Fruit fly (Drosophila melanogaster) whole organism, prepupa: Measurements from ENCODE around the gene CG31098.
A peak's percentile ranks its signal among the peaks of the same experiment; 100 is the strongest.

Experiments used
- Blimp-1 ChIP-seq: fragments of 200-800 bp; sonication (Bioruptor generic); optimal IDR thresholded peaks from 3 replicates; lab custom pipeline; 2017; ENCODE audit warnings: missing biosample characterization, missing genetic modification characterization, mild to moderate bottlenecking, moderate library complexity, missing genetic modification reagents
- CG10631 ChIP-seq: fragments of 200-800 bp; sonication (Bioruptor generic); optimal IDR thresholded peaks from 2 replicates; lab custom pipeline; 2016; ENCODE audit warnings: missing biosample characterization, missing genetic modification characterization
- CG11294 ChIP-seq: fragments of 200-800 bp; sonication (Bioruptor generic); IDR thresholded peaks from 2 replicates; pipeline ENCODE4 v1.3.6; 2022; ENCODE audit warnings: missing biosample characterization, missing genetic modification characterization
- CG11762 ChIP-seq: fragments of 200-800 bp; sonication (Bioruptor generic); optimal IDR thresholded peaks from 3 replicates; lab custom pipeline; 2016; ENCODE audit warnings: missing biosample characterization, missing genetic modification characterization; ENCODE audit not compliant: insufficient read depth
- CG15336 ChIP-seq: fragments of 200-800 bp; sonication (Bioruptor generic); IDR thresholded peaks from 2 replicates; pipeline ENCODE4 v1.3.6; 2022; ENCODE audit warnings: missing biosample characterization, missing genetic modification characterization
- CG1621 ChIP-seq: fragments of 200-800 bp; sonication (Bioruptor generic); optimal IDR thresholded peaks from 3 replicates; lab custom pipeline; 2018; ENCODE audit warnings: missing biosample characterization, mild to moderate bottlenecking, missing genetic modification characterization
- CG16779 ChIP-seq: fragments of 200-800 bp; sonication (Bioruptor generic); optimal IDR thresholded peaks from 3 replicates; lab custom pipeline; 2017; ENCODE audit warnings: missing biosample characterization, mild to moderate bottlenecking, missing genetic modification characterization
- CG31627 ChIP-seq: fragments of 200-800 bp; sonication (Bioruptor generic); optimal IDR thresholded peaks from 3 replicates; lab custom pipeline; 2016; ENCODE audit warnings: missing biosample characterization, missing genetic modification characterization
- CG32006 ChIP-seq: fragments of 200-800 bp; sonication (Bioruptor generic); optimal IDR thresholded peaks from 3 replicates; lab custom pipeline; 2017; ENCODE audit warnings: missing biosample characterization, mild to moderate bottlenecking, missing genetic modification characterization
- CG34406 ChIP-seq: fragments of 200-800 bp; sonication (Bioruptor generic); optimal IDR thresholded peaks from 3 replicates; lab custom pipeline; 2016; ENCODE audit warnings: missing biosample characterization, missing genetic modification characterization
- CG3919 ChIP-seq: fragments of 200-800 bp; sonication (Bioruptor generic); optimal IDR thresholded peaks from 3 replicates; lab custom pipeline; 2016; ENCODE audit warnings: missing biosample characterization, missing genetic modification characterization
- CG4318 ChIP-seq: fragments of 200-800 bp; sonication (Bioruptor generic); optimal IDR thresholded peaks from 3 replicates; lab custom pipeline; 2017; ENCODE audit warnings: missing biosample characterization, mild to moderate bottlenecking, missing genetic modification characterization
- CG6163 ChIP-seq: fragments of 200-800 bp; sonication (Bioruptor generic); IDR thresholded peaks from 3 replicates; pipeline ENCODE4 v1.3.6; 2022; ENCODE audit warnings: missing biosample characterization, missing genetic modification characterization
- CG6276 ChIP-seq: fragments of 200-800 bp; sonication (Bioruptor generic); optimal IDR thresholded peaks from 2 replicates; lab custom pipeline; 2017; ENCODE audit warnings: missing biosample characterization, mild to moderate bottlenecking, missing genetic modification characterization
- CG6792 ChIP-seq: fragments of 200-800 bp; sonication (Bioruptor generic); optimal IDR thresholded peaks from 3 replicates; lab custom pipeline; 2016; ENCODE audit warnings: missing biosample characterization, missing genetic modification characterization
- CG6808 ChIP-seq: fragments of 200-800 bp; sonication (Bioruptor generic); optimal IDR thresholded peaks from 3 replicates; lab custom pipeline; 2017; ENCODE audit warnings: missing biosample characterization, missing genetic modification characterization, mild to moderate bottlenecking, moderate library complexity, missing genetic modification reagents
- CG7368 ChIP-seq: fragments of 200-800 bp; sonication (Bioruptor generic); optimal IDR thresholded peaks from 3 replicates; lab custom pipeline; 2016; ENCODE audit warnings: missing biosample characterization, missing genetic modification characterization
- CG8119 ChIP-seq: fragments of 200-800 bp; sonication (Bioruptor generic); IDR thresholded peaks from 3 replicates; pipeline ENCODE4 v1.3.6; 2022; ENCODE audit warnings: missing biosample characterization, missing genetic modification characterization
- CG8319 ChIP-seq: fragments of 200-800 bp; sonication (Bioruptor generic); optimal IDR thresholded peaks from 3 replicates; lab custom pipeline; 2016; ENCODE audit warnings: missing biosample characterization, missing genetic modification characterization
- CG8632 ChIP-seq: fragments of 200-800 bp; sonication (Bioruptor generic); optimal IDR thresholded peaks from 3 replicates; lab custom pipeline; 2016; ENCODE audit warnings: missing biosample characterization, missing genetic modification characterization
- CG9139 ChIP-seq: fragments of 200-800 bp; sonication (Bioruptor generic); optimal IDR thresholded peaks from 3 replicates; lab custom pipeline; 2017; ENCODE audit warnings: missing biosample characterization, mild to moderate bottlenecking, missing genetic modification characterization
- Eip75B ChIP-seq: fragments of 200-800 bp; sonication (Bioruptor generic); optimal IDR thresholded peaks from 3 replicates; lab custom pipeline; 2016; ENCODE audit warnings: missing biosample characterization, missing genetic modification characterization
- Eip78C ChIP-seq: fragments of 200-800 bp; sonication (Bioruptor generic); peaks from one replicate; lab custom pipeline; 2016; ENCODE audit warnings: missing biosample characterization, missing genetic modification characterization
- Ets21C ChIP-seq: fragments of 200-800 bp; sonication (Bioruptor generic); optimal IDR thresholded peaks from 3 replicates; lab custom pipeline; 2016; ENCODE audit warnings: missing biosample characterization, missing genetic modification characterization
- Ets96B ChIP-seq: fragments of 200-800 bp; optimal IDR thresholded peaks from 2 replicates; lab custom pipeline; 2019; ENCODE audit warnings: missing biosample characterization, mild to moderate bottlenecking, missing genetic modification characterization, moderate library complexity
- Gug ChIP-seq: fragments of 200-800 bp; sonication (Bioruptor generic); IDR thresholded peaks from 2 replicates; pipeline ENCODE4 v1.3.6; 2022; ENCODE audit warnings: missing biosample characterization, missing genetic modification characterization
- Hr38 ChIP-seq: sonication (Bioruptor generic); optimal IDR thresholded peaks from 2 replicates; lab custom pipeline; 2016; ENCODE audit warnings: missing biosample characterization, missing genetic modification characterization
- Hr39 ChIP-seq: fragments of 200-800 bp; sonication (Bioruptor generic); optimal IDR thresholded peaks from 2 replicates; lab custom pipeline; 2016; ENCODE audit warnings: missing biosample characterization, missing genetic modification characterization
- Hr4 ChIP-seq: fragments of 200-800 bp; sonication (Bioruptor generic); optimal IDR thresholded peaks from 3 replicates; lab custom pipeline; 2016; ENCODE audit warnings: missing biosample characterization, missing genetic modification characterization
- Lpt ChIP-seq: fragments of 200-800 bp; sonication (Bioruptor generic); optimal IDR thresholded peaks from 3 replicates; lab custom pipeline; 2016; ENCODE audit warnings: missing biosample characterization, missing genetic modification characterization
- Met ChIP-seq: fragments of 200-800 bp; sonication (Bioruptor generic); optimal IDR thresholded peaks from 3 replicates; lab custom pipeline; 2016; ENCODE audit warnings: missing biosample characterization, missing genetic modification characterization
- OdsH ChIP-seq: fragments of 200-800 bp; sonication (Bioruptor generic); optimal IDR thresholded peaks from 3 replicates; lab custom pipeline; 2016; ENCODE audit warnings: missing biosample characterization, missing genetic modification characterization
- Smox ChIP-seq: fragments of 200-800 bp; sonication (Bioruptor generic); optimal IDR thresholded peaks from 3 replicates; lab custom pipeline; 2016; ENCODE audit warnings: missing biosample characterization, missing genetic modification characterization
- Sox14 ChIP-seq: fragments of 200-800 bp; sonication (Bioruptor generic); optimal IDR thresholded peaks from 3 replicates; lab custom pipeline; 2016; ENCODE audit warnings: missing biosample characterization, missing genetic modification characterization
- Sox15 ChIP-seq: fragments of 200-800 bp; sonication (Bioruptor generic); optimal IDR thresholded peaks from 3 replicates; lab custom pipeline; 2016; ENCODE audit warnings: missing biosample characterization, missing genetic modification characterization
- achi ChIP-seq: fragments of 200-800 bp; sonication (Bioruptor generic); optimal IDR thresholded peaks from 3 replicates; lab custom pipeline; 2016; ENCODE audit warnings: missing biosample characterization, missing genetic modification characterization
- acj6 ChIP-seq: fragments of 200-800 bp; sonication (Bioruptor generic); optimal IDR thresholded peaks from 3 replicates; lab custom pipeline; 2016; ENCODE audit warnings: missing biosample characterization, missing genetic modification characterization
- dac ChIP-seq: fragments of 200-800 bp; sonication (Bioruptor generic); optimal IDR thresholded peaks from 2 replicates; lab custom pipeline; 2017; ENCODE audit warnings: missing biosample characterization, mild to moderate bottlenecking, missing genetic modification characterization
- dsx ChIP-seq: fragments of 200-800 bp; optimal IDR thresholded peaks from 3 replicates; lab custom pipeline; 2019; ENCODE audit warnings: missing biosample characterization, mild to moderate bottlenecking, missing genetic modification characterization, moderate library complexity; ENCODE audit not compliant: poor library complexity, severe bottlenecking
- eg ChIP-seq: fragments of 200-800 bp; sonication (Bioruptor generic); IDR thresholded peaks from 3 replicates; pipeline ENCODE4 v1.3.6; 2022; ENCODE audit warnings: missing biosample characterization, missing genetic modification characterization
- esn ChIP-seq: fragments of 200-800 bp; sonication (Bioruptor generic); optimal IDR thresholded peaks from 2 replicates; lab custom pipeline; 2016; ENCODE audit warnings: missing biosample characterization, mild to moderate bottlenecking, missing genetic modification characterization, moderate library complexity
- fd59A ChIP-seq: fragments of 200-800 bp; sonication (Bioruptor generic); optimal IDR thresholded peaks from 2 replicates; lab custom pipeline; 2017; ENCODE audit warnings: missing biosample characterization, mild to moderate bottlenecking, missing genetic modification characterization, missing genetic modification reagents
- fd85E ChIP-seq: fragments of 200-800 bp; sonication (Bioruptor generic); optimal IDR thresholded peaks from 3 replicates; lab custom pipeline; 2016; ENCODE audit warnings: missing biosample characterization, missing genetic modification characterization
- fkh ChIP-seq: fragments of 200-800 bp; sonication (Bioruptor generic); optimal IDR thresholded peaks from 3 replicates; lab custom pipeline; 2017; ENCODE audit warnings: missing biosample characterization, mild to moderate bottlenecking, missing genetic modification characterization, moderate library complexity
- spab ChIP-seq: fragments of 200-800 bp; sonication (Bioruptor generic); optimal IDR thresholded peaks from 2 replicates; lab custom pipeline; 2017; ENCODE audit warnings: missing biosample characterization, mild to moderate bottlenecking, missing genetic modification characterization, missing genetic modification reagents
- ss ChIP-seq, 2 experiments: fragments of 200-800 bp; sonication (Bioruptor generic); optimal IDR thresholded peaks; 2 replicates in 1 of 2; 3 replicates in 1 of 2; lab custom pipeline; 2017 to 2018; ENCODE audit warnings: mild to moderate bottlenecking in 2 of 2, missing biosample characterization in 2 of 2, missing genetic modification characterization in 2 of 2, moderate library complexity in 1 of 2
- topi ChIP-seq: fragments of 200-800 bp; sonication (Bioruptor generic); optimal IDR thresholded peaks from 3 replicates; lab custom pipeline; 2016; ENCODE audit warnings: missing biosample characterization, missing genetic modification characterization
- vri ChIP-seq: fragments of 200-800 bp; sonication (Bioruptor generic); optimal IDR thresholded peaks from 3 replicates; lab custom pipeline; 2016; ENCODE audit warnings: missing biosample characterization, mild to moderate bottlenecking, missing genetic modification characterization

CG31098 gene

DNA sequence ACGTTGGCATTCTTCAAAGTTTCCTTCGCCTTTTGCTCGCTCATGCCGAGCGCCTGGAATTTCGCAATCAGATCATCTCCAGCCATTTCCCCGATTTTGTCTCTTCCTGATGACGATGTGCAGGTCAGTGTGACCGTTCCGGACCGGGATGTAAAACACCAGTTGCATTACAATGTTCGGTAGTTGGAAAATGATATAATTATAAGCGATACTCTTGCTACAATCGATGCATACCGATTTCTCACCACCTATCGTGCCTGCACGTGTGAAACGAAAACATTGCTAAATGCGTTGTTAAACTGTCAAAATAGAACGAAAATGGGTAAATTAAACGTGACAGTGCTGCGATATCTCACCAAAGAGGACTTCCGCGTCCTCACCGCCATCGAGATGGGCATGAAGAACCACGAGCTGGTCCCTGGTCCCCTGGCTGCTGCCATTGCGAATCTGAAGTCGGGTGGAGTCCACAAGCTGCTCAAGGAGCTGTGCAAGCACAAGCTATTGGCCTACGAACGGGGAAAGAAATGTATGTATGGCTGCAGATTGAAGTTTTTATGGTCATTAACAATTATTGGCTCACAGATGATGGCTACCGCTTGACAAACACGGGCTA, 27.1 kb downstream of the CG31098 start, which contains the start of the genes GlnRS and RIOK2:
TSS of gene GlnRS (minus strand) at position 133 of the 613 bp plus-strand sequence.
TSS of gene RIOK2 (plus strand) at position 256 of the 613 bp plus-strand sequence.
- TF ChIP-seq eg (GFP tag; lab: Robert Waterston, UW) (no peak), CG15336 (GFP tag; lab: Robert Waterston, UW) (peak; percentile 31; the same call in 1 of the 2 replicates), dac (no peak), Smox (GFP tag; lab: Kevin White, UChicago) (no peak), achi (GFP tag; lab: Kevin White, UChicago) (peak; percentile 45), CG1621 (tag; lab: Kevin White, UChicago) (peak; percentile 33), CG8632 (GFP tag; lab: Kevin White, UChicago) (no peak), fd85E (GFP tag; lab: Kevin White, UChicago) (no peak)

DNA sequence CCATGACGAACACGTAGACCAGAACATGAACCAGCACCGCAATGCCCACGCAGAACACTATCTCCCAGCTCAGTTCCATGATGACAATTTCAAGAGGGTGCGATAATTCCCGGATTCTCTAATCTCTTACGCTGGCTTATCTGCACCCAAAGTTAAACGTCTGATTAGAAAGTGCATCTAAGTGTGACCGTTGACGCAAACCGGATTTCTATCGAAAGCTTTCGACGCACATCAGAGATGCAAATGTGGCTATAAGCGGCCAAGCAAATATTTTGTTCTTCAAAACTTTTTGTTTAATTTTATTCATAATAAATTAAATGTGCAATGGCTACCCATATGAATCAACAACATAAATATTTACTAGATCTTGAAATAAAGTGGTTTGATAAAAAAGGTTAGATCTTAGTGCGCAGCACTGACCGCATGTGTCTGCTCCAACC, 30.4 kb downstream of the CG31098 start, which contains the start of the genes Kdsr and CG11858:
TSS of gene Kdsr (minus strand) at position 177 of the 440 bp plus-strand sequence.
TSS of gene CG11858 (plus strand) at position 420 of the 440 bp plus-strand sequence.
- TF ChIP-seq Hr4 (no peak), CG6163 (peak; percentile 58; the same call in 1 of the 3 replicates), CG11762 (GFP tag; lab: Kevin White, UChicago) (no peak), CG8119 (peak; percentile 44; the same call in 2 of the 3 replicates), CG34406 (GFP tag; lab: Kevin White, UChicago) (no peak), esn (GFP tag; lab: Kevin White, UChicago) (peak; percentile 78), CG3919 (GFP tag; lab: Kevin White, UChicago) (no peak), CG8632 (GFP tag; lab: Kevin White, UChicago) (no peak), Blimp-1 (no peak), spab (GFP tag; lab: Kevin White, UChicago) (no peak), CG7368 (GFP tag; lab: Kevin White, UChicago) (no peak), Ets96B (tag; lab: Kevin White, UChicago) (peak; percentile 53), CG6808 (no peak), Smox (GFP tag; lab: Kevin White, UChicago) (no peak), Hr39 (no peak), CG31627 (peak; percentile 73), Sox15 (GFP tag; lab: Kevin White, UChicago) (peak; percentile 13), eg (GFP tag; lab: Robert Waterston, UW) (peak; percentile 72; the same call in 2 of the 3 replicates), ss (GFP tag; optimal IDR thresholded peaks at IDR 0.05; lab: Kevin White, UChicago) (no peak), fd59A (GFP tag; lab: Kevin White, UChicago) (no peak), Eip75B (GFP tag; lab: Kevin White, UChicago) (no peak), CG1621 (tag; lab: Kevin White, UChicago) (peak; percentile 44), Ets21C (no peak), Met (no peak), Eip78C (GFP tag; lab: Kevin White, UChicago) (no peak), Lpt (GFP tag; lab: Kevin White, UChicago) (peak; percentile 6), Gug (peak; percentile 65), CG6792 (GFP tag; lab: Kevin White, UChicago) (no peak), fkh (peak; percentile 76), vri (peak; percentile 94), CG4318 (no peak), CG16779 (tag; lab: Kevin White, UChicago) (no peak), Hr38 (GFP tag; lab: Kevin White, UChicago) (no peak), CG8319 (GFP tag; lab: Kevin White, UChicago) (no peak), CG11294 (GFP tag; lab: Robert Waterston, UW) (peak; percentile 28; the same call in 1 of the 2 replicates), CG15336 (GFP tag; lab: Robert Waterston, UW) (0 out of 2 replicates have a peak, but pooled peaks have one; percentile 43), CG6276 (no peak), OdsH (no peak), topi (GFP tag; lab: Kevin White, UChicago) (no peak), CG32006 (GFP tag; lab: Kevin White, UChicago) (no peak), CG9139 (no peak), dsx (GFP tag; lab: Kevin White, UChicago) (peak; percentile 37), CG10631 (GFP tag; lab: Kevin White, UChicago) (no peak), acj6 (GFP tag; lab: Kevin White, UChicago) (no peak), Sox14 (GFP tag; lab: Kevin White, UChicago) (no peak)
